Worm (Caenorhabditis elegans) whole organism, L4 larva: ENCODE measurements around the gene F58E6.4.
A peak's percentile ranks its signal among the peaks of the same experiment; 100 is the strongest.

Experiments
- D1046.2 ChIP-seq: fragments of 200-800 bp; sonication (Bioruptor generic); IDR thresholded peaks from 2 replicates; pipeline ENCODE4 v1.3.6; 2022; ENCODE audit warnings: missing genetic modification characterization, missing compliant biosample characterization
- Y5F2A.4 ChIP-seq: fragments of 200-800 bp; sonication (Bioruptor generic); optimal IDR thresholded peaks from 2 replicates; lab custom pipeline; 2018; ENCODE audit warnings: mild to moderate bottlenecking, missing genetic modification characterization, missing compliant biosample characterization
- ZK546.5 ChIP-seq, 2 experiments: sonication (generic microtip); optimal IDR thresholded peaks; 2 replicates each; lab custom pipeline; 2017; ENCODE audit warnings: missing biosample characterization in 2 of 2, missing genetic modification characterization in 2 of 2
- aha-1 ChIP-seq: fragments of 150-350 bp; peaks from one replicate; lab custom pipeline; 2014; ENCODE audit warnings: missing biosample characterization, missing genetic modification characterization
- ama-1 ChIP-seq: fragments of 150-350 bp; optimal IDR thresholded peaks from 2 replicates; lab custom pipeline; 2014; ENCODE audit warnings: inconsistent platforms, mixed read lengths
- attf-4 ChIP-seq: sonication (generic microtip); optimal IDR thresholded peaks from 3 replicates; lab custom pipeline; 2017; ENCODE audit warnings: missing biosample characterization, missing genetic modification characterization
- ceh-20 ChIP-seq: fragments of 200-800 bp; sonication (Bioruptor generic); IDR thresholded peaks from 2 replicates; pipeline ENCODE4 v1.3.6; 2022; ENCODE audit warnings: missing genetic modification reagents, missing genetic modification characterization, missing compliant biosample characterization
- cey-2 ChIP-seq: sonication (generic microtip); optimal IDR thresholded peaks from 3 replicates; lab custom pipeline; 2017; ENCODE audit warnings: missing genetic modification characterization, mild to moderate bottlenecking, missing compliant biosample characterization, antibody characterized with exemption, borderline replicate concordance; ENCODE audit not compliant: insufficient read depth
- ctbp-1 ChIP-seq: fragments of 200-800 bp; sonication (Bioruptor generic); IDR thresholded peaks from 2 replicates; pipeline ENCODE4 v1.3.6; 2022; ENCODE audit warnings: missing genetic modification reagents, missing genetic modification characterization, missing compliant biosample characterization
- daf-12 ChIP-seq: fragments of 150-350 bp; optimal IDR thresholded peaks from 2 replicates; lab custom pipeline; 2014; ENCODE audit warnings: missing biosample characterization, missing genetic modification reagents, missing genetic modification characterization
- daf-16 ChIP-seq, 3 experiments: sonication (generic microtip); optimal IDR thresholded peaks; 2 replicates each; lab custom pipeline; 2016 to 2017; ENCODE audit warnings: missing genetic modification characterization in 3 of 3, missing genetic modification reagents in 3 of 3, mild to moderate bottlenecking in 2 of 3, missing compliant biosample characterization in 2 of 3, missing biosample characterization in 1 of 3, moderate library complexity in 1 of 3
- dmd-6 ChIP-seq: fragments of 200-800 bp; sonication (Bioruptor generic); IDR thresholded peaks from 2 replicates; pipeline ENCODE4 v1.3.6; 2022; ENCODE audit warnings: missing genetic modification reagents, missing genetic modification characterization, missing compliant biosample characterization
- duxl-1 ChIP-seq: sonication (generic microtip); optimal IDR thresholded peaks from 2 replicates; lab custom pipeline; 2016; ENCODE audit warnings: mild to moderate bottlenecking, missing genetic modification characterization, moderate library complexity, missing compliant biosample characterization; ENCODE audit not compliant: poor library complexity
- dve-1 ChIP-seq: sonication (generic microtip); optimal IDR thresholded peaks from 2 replicates; lab custom pipeline; 2017; ENCODE audit warnings: antibody characterized with exemption, mild to moderate bottlenecking, missing genetic modification characterization, missing compliant biosample characterization; ENCODE audit not compliant: insufficient read depth
- egl-27 ChIP-seq: sonication (generic microtip); optimal IDR thresholded peaks from 3 replicates; lab custom pipeline; 2017; ENCODE audit warnings: missing biosample characterization, missing genetic modification reagents, missing genetic modification characterization
- hlh-11 ChIP-seq: fragments of 200-800 bp; sonication (Bioruptor generic); optimal IDR thresholded peaks from 2 replicates; lab custom pipeline; 2018; ENCODE audit warnings: mild to moderate bottlenecking, missing genetic modification characterization, missing compliant biosample characterization
- hlh-30 ChIP-seq: sonication (generic microtip); optimal IDR thresholded peaks from 2 replicates; lab custom pipeline; 2017; ENCODE audit warnings: antibody characterized with exemption, mild to moderate bottlenecking, missing genetic modification characterization, missing compliant biosample characterization; ENCODE audit not compliant: insufficient read depth
- lin-15B ChIP-seq: fragments of 150-350 bp; sonication (generic microtip); optimal IDR thresholded peaks from 3 replicates; lab custom pipeline; 2014; ENCODE audit warnings: missing biosample characterization, missing genetic modification characterization
- lin-29 ChIP-seq: fragments of 200-800 bp; sonication (Bioruptor generic); IDR thresholded peaks from 2 replicates; pipeline ENCODE4 v1.3.6; 2022; ENCODE audit warnings: missing genetic modification reagents, missing genetic modification characterization, missing compliant biosample characterization
- lir-3 ChIP-seq: sonication (generic microtip); optimal IDR thresholded peaks from 2 replicates; lab custom pipeline; 2016; ENCODE audit warnings: mild to moderate bottlenecking, missing genetic modification characterization, missing compliant biosample characterization
- lsy-2 ChIP-seq, 2 experiments: fragments of 150-350 bp in 1 of 2; sonication (generic microtip) in 1 of 2; optimal IDR thresholded peaks; 2 replicates each; lab custom pipeline; 2014 to 2017; ENCODE audit warnings: missing biosample characterization in 2 of 2, missing genetic modification characterization in 2 of 2
- madf-5 ChIP-seq, 2 experiments: fragments of 200-800 bp; sonication (Bioruptor generic); IDR thresholded peaks; 2 replicates each; pipeline ENCODE4 v1.3.6; 2022; ENCODE audit warnings: missing compliant biosample characterization in 2 of 2, missing genetic modification characterization in 2 of 2
- madf-9 ChIP-seq: fragments of 200-800 bp; sonication (Bioruptor generic); conservative IDR thresholded peaks from 2 replicates; pipeline ENCODE4 v1.3.6; 2022; ENCODE audit warnings: missing genetic modification reagents, missing genetic modification characterization, missing compliant biosample characterization
- mep-1 ChIP-seq: fragments of 150-350 bp; sonication (generic microtip); optimal IDR thresholded peaks from 3 replicates; lab custom pipeline; 2014; ENCODE audit warnings: missing biosample characterization, missing genetic modification characterization
- mes-2 ChIP-seq: sonication (generic microtip); optimal IDR thresholded peaks from 2 replicates; lab custom pipeline; 2016; ENCODE audit warnings: missing genotype, mild to moderate bottlenecking, missing genetic modification characterization, missing compliant biosample characterization; ENCODE audit not compliant: poor library complexity, severe bottlenecking
- mxl-2 ChIP-seq: fragments of 200-800 bp; sonication (Bioruptor generic); conservative IDR thresholded peaks from 2 replicates; pipeline ENCODE4 v1.3.6; 2022; ENCODE audit warnings: missing genetic modification reagents, missing genetic modification characterization, missing compliant biosample characterization
- nhr-111 ChIP-seq: fragments of 200-800 bp; sonication (Bioruptor generic); optimal IDR thresholded peaks from 2 replicates; lab custom pipeline; 2018; ENCODE audit warnings: mild to moderate bottlenecking, missing genetic modification characterization, missing compliant biosample characterization
- nhr-237 ChIP-seq: sonication (generic microtip); optimal IDR thresholded peaks from 2 replicates; lab custom pipeline; 2017; ENCODE audit warnings: missing biosample characterization, missing genetic modification characterization
- nhr-28 ChIP-seq: fragments of 150-350 bp; optimal IDR thresholded peaks from 2 replicates; lab custom pipeline; 2014; ENCODE audit warnings: missing biosample characterization, missing genetic modification characterization
- nhr-48 ChIP-seq: sonication (generic microtip); optimal IDR thresholded peaks from 2 replicates; lab custom pipeline; 2016; ENCODE audit warnings: mild to moderate bottlenecking, missing genetic modification characterization, missing compliant biosample characterization
- nhr-6 ChIP-seq: fragments of 150-350 bp; optimal IDR thresholded peaks from 2 replicates; lab custom pipeline; 2014; ENCODE audit warnings: missing biosample characterization, missing genetic modification characterization
- nhr-76 ChIP-seq: fragments of 150-350 bp; optimal IDR thresholded peaks from 2 replicates; lab custom pipeline; 2014; ENCODE audit warnings: missing biosample characterization, missing genetic modification characterization
- nhr-77 ChIP-seq: fragments of 150-350 bp; optimal IDR thresholded peaks from 2 replicates; lab custom pipeline; 2014; ENCODE audit warnings: missing biosample characterization, missing genetic modification characterization
- pqm-1 ChIP-seq: sonication (generic microtip); optimal IDR thresholded peaks from 2 replicates; lab custom pipeline; 2017; ENCODE audit warnings: missing biosample characterization, missing genetic modification characterization
- saeg-2 ChIP-seq: fragments of 200-800 bp; sonication (Bioruptor generic); IDR thresholded peaks from 2 replicates; pipeline ENCODE4 v1.3.6; 2022; ENCODE audit warnings: missing genetic modification reagents, missing genetic modification characterization, missing compliant biosample characterization
- set-16 ChIP-seq: fragments of 200-800 bp; sonication (Bioruptor generic); IDR thresholded peaks from 2 replicates; pipeline ENCODE4 v1.3.6; 2022; ENCODE audit warnings: missing genetic modification reagents, missing genetic modification characterization, missing compliant biosample characterization
- skn-1 ChIP-seq: fragments of 150-350 bp; optimal IDR thresholded peaks from 2 replicates; lab custom pipeline; 2014; ENCODE audit warnings: missing biosample characterization, missing genetic modification characterization
- snpc-1.2 ChIP-seq: fragments of 200-800 bp; sonication (Bioruptor generic); IDR thresholded peaks from 2 replicates; pipeline ENCODE4 v1.3.6; 2022; ENCODE audit warnings: missing genetic modification reagents, missing genetic modification characterization, missing compliant biosample characterization
- snpc-4 ChIP-seq: fragments of 150-350 bp; optimal IDR thresholded peaks from 2 replicates; lab custom pipeline; 2014; ENCODE audit warnings: missing biosample characterization, missing genetic modification characterization
- tag-97 ChIP-seq: fragments of 200-800 bp; sonication (Bioruptor generic); IDR thresholded peaks from 2 replicates; pipeline ENCODE4 v1.3.6; 2022; ENCODE audit warnings: missing genetic modification characterization, missing compliant biosample characterization
- unc-130 ChIP-seq: sonication (generic microtip); optimal IDR thresholded peaks from 2 replicates; lab custom pipeline; 2016; ENCODE audit warnings: missing genetic modification reagents, missing genetic modification characterization, missing compliant biosample characterization
- unc-39 ChIP-seq: sonication (generic microtip); optimal IDR thresholded peaks from 2 replicates; lab custom pipeline; 2017; ENCODE audit warnings: missing biosample characterization, missing genetic modification characterization
- unc-62 ChIP-seq, 3 experiments: fragments of 150-350 bp in 1 of 3; sonication (generic microtip); optimal IDR thresholded peaks in 2 of 3; peaks in 1 of 3; 1 replicate in 1 of 3; 2 replicates in 2 of 3; lab custom pipeline; 2014 to 2017; ENCODE audit warnings: missing biosample characterization in 3 of 3, missing genetic modification characterization in 3 of 3, missing genetic modification reagents in 3 of 3, missing genotype in 1 of 3
- vab-7 ChIP-seq: fragments of 200-800 bp; sonication (Bioruptor generic); IDR thresholded peaks from 2 replicates; pipeline ENCODE4 v1.3.6; 2022; ENCODE audit warnings: missing genetic modification reagents, missing genetic modification characterization, missing compliant biosample characterization
- zip-11 ChIP-seq: fragments of 200-800 bp; sonication (Bioruptor generic); IDR thresholded peaks from 2 replicates; pipeline ENCODE4 v1.3.6; 2022; ENCODE audit warnings: missing genetic modification characterization, missing compliant biosample characterization
- zip-2 ChIP-seq: fragments of 150-350 bp; optimal IDR thresholded peaks from 2 replicates; lab custom pipeline; 2014; ENCODE audit warnings: missing biosample characterization, missing genetic modification characterization

Gene F58E6.4

ce11 chrV:9738077-9738705 lies 12.0 kb downstream of the F58E6.4 start:
- TF ChIP-seq snpc-1.2 = no peak
- TF ChIP-seq mxl-2 = no peak
- no peak for TF ChIP-seq tag-97
- TF ChIP-seq hlh-11 (tag; lab: Kevin White, UChicago) = peak; percentile 38
- TF ChIP-seq dve-1 = no peak
- no peak for TF ChIP-seq D1046.2 (GFP tag; lab: Robert Waterston, UW)
- peak; percentile 32 for TF ChIP-seq nhr-28 (tag; lab: Kevin White, UChicago)
- no peak for TF ChIP-seq nhr-111 (GFP tag; lab: Kevin White, UChicago)
- TF ChIP-seq lin-29 (GFP tag; lab: Robert Waterston, UW) = no peak
- no peak for TF ChIP-seq zip-2 (tag; lab: Kevin White, UChicago)
- no peak for TF ChIP-seq hlh-30 (tag; lab: Kevin White, UChicago)
- TF ChIP-seq dmd-6 = peak; percentile 53
- TF ChIP-seq saeg-2 (GFP tag; lab: Robert Waterston, UW) = no peak
- TF ChIP-seq madf-5 (GFP tag; IDR thresholded peaks at IDR 0.05; lab: Robert Waterston, UW) = no peak
- no peak for TF ChIP-seq daf-16 (GFP tag; optimal IDR thresholded peaks at IDR 0.05; lab: Kevin White, UChicago)
- TF ChIP-seq daf-16 (tag; optimal IDR thresholded peaks at IDR 0.05; lab: Kevin White, UChicago) = peak; percentile 36
- peak in 1 of 2 experiments; percentile 52 for TF ChIP-seq unc-62 (GFP tag; optimal IDR thresholded peaks at IDR 0.05 in 1 of 2; lab: Kevin White, UChicago)
- no peak for TF ChIP-seq unc-62 (tag; optimal IDR thresholded peaks at IDR 0.05; lab: Kevin White, UChicago)
- TF ChIP-seq pqm-1 (tag; lab: Kevin White, UChicago) = peak; percentile 72

ce11 chrV:9737287-9737686 lies 12.9 kb downstream of the F58E6.4 start, which contains the start of gene aqp-4:
TSS of gene aqp-4 (plus strand) at chrV:9737556.
- TF ChIP-seq set-16 (GFP tag; lab: Robert Waterston, UW) (no peak), hlh-30 (tag; lab: Kevin White, UChicago) (peak; percentile 6), nhr-28 (tag; lab: Kevin White, UChicago) (peak; percentile 47), vab-7 (GFP tag; lab: Robert Waterston, UW) (no peak), ceh-20 (no peak), nhr-237 (tag; lab: Kevin White, UChicago) (no peak), egl-27 (tag; lab: Kevin White, UChicago) (no peak), unc-130 (no peak), attf-4 (tag; lab: Kevin White, UChicago) (no peak), unc-39 (tag; lab: Kevin White, UChicago) (no peak), ama-1 (lab: Kevin White, UChicago) (no peak), daf-16 (GFP tag; optimal IDR thresholded peaks at IDR 0.05; lab: Kevin White, UChicago) (no peak), daf-16 (tag; optimal IDR thresholded peaks at IDR 0.05; lab: Kevin White, UChicago) (peak; percentile 28), pqm-1 (tag; lab: Kevin White, UChicago) (peak; percentile 59), madf-9 (no peak), dve-1 (no peak), skn-1 (tag; lab: Kevin White, UChicago) (no peak), nhr-6 (tag; lab: Kevin White, UChicago) (no peak), snpc-4 (tag; lab: Kevin White, UChicago) (no peak), ctbp-1 (GFP tag; lab: Robert Waterston, UW) (no peak), mes-2 (no peak), madf-5 (GFP tag; IDR thresholded peaks at IDR 0.05; lab: Robert Waterston, UW) (no peak), cey-2 (no peak), D1046.2 (GFP tag; lab: Robert Waterston, UW) (no peak), mep-1 (no peak), nhr-48 (no peak), dmd-6 (peak; percentile 43; the same call in 1 of the 2 replicates), zip-11 (GFP tag; lab: Robert Waterston, UW) (no peak), nhr-76 (tag; lab: Kevin White, UChicago) (no peak), tag-97 (no peak), nhr-77 (no peak), lir-3 (tag; lab: Kevin White, UChicago) (no peak), Y5F2A.4 (no peak), lsy-2 (tag; optimal IDR thresholded peaks at IDR 0.05; lab: Kevin White, UChicago) (no peak), aha-1 (tag; lab: Kevin White, UChicago) (no peak), ZK546.5 (tag; optimal IDR thresholded peaks at IDR 0.05; lab: Kevin White, UChicago) (no peak), zip-2 (tag; lab: Kevin White, UChicago) (no peak), snpc-1.2 (no peak), lin-15B (tag; lab: Kevin White, UChicago) (no peak), daf-12 (no peak), duxl-1 (tag; lab: Kevin White, UChicago) (no peak)
